Worm (Caenorhabditis elegans): ENCODE results near the gene nhr-52.
"Not testable (repeated sequence)": the region's sequence is repeated elsewhere in the genome, so short reads cannot be mapped to it uniquely, and the experiment has no call there.

The nhr-52 gene

ce11 chrV:15677222-15677621, at the start of gene nhr-52:
Gene nhr-52 (plus strand): TSS chrV:15677522.
- TF ChIP-seq F33H1.4 (GFP tag; IDR thresholded peaks at IDR 0.05) (no peak), madf-10 (tag; optimal IDR thresholded peaks at IDR 0.05) (no peak), ccch-3 (GFP tag; optimal IDR thresholded peaks at IDR 0.05) (no peak), pbrm-1 (GFP tag; IDR thresholded peaks at IDR 0.05) (no peak), hmg-20 (GFP tag; IDR thresholded peaks at IDR 0.05) (no peak), madf-6 (GFP tag; IDR thresholded peaks at IDR 0.05) (no peak), T07F8.4 (tag; optimal IDR thresholded peaks at IDR 0.05) (no peak), Y67H2A.10 (GFP tag; conservative IDR thresholded peaks at IDR 0.05) (no peak), snpc-4 (GFP tag; optimal IDR thresholded peaks at IDR 0.05) (no peak), snpc-4 (tag; optimal IDR thresholded peaks at IDR 0.05) (no peak), gei-17 (GFP tag; optimal IDR thresholded peaks at IDR 0.05) (no peak), zfh-2 (GFP tag; conservative IDR thresholded peaks at IDR 0.05) (no peak), egrh-3 (GFP tag; IDR thresholded peaks at IDR 0.05) (no peak), ceh-58 (GFP tag; IDR thresholded peaks at IDR 0.05) (no peak), dpl-1 (GFP tag; optimal IDR thresholded peaks at IDR 0.05) (no peak), mcd-1 (GFP tag; IDR thresholded peaks at IDR 0.05) (no peak), dox-1 (GFP tag; IDR thresholded peaks at IDR 0.05) (no peak), lin-40 (tag; optimal IDR thresholded peaks at IDR 0.05) (no peak)

DNA sequence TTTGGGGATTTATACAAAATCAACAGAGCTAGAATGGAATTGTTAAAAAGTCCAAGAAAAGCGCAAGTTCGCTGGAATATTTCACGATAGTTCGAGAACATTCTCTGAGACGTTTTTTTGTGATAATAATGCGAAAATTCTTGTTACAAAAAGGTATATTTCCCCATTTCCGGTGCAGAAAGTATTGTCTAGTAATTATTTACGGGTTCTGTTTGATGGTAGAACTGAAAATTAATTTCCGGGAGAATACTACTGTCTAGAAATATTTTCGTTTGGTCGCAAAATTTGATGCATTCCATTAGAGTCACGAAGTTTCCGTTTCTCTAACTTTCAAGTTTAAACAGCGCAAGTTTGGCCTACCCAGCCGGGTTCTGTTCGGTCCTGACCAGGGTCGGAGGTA, 47.8 kb upstream of the nhr-52 start, which contains the start of gene str-248:
Gene str-248 (minus strand): TSS at position 101 of the 400 bp plus-strand sequence.
- no peak for TF ChIP-seq nfya-2 (GFP tag; IDR thresholded peaks at IDR 0.05)

DNA sequence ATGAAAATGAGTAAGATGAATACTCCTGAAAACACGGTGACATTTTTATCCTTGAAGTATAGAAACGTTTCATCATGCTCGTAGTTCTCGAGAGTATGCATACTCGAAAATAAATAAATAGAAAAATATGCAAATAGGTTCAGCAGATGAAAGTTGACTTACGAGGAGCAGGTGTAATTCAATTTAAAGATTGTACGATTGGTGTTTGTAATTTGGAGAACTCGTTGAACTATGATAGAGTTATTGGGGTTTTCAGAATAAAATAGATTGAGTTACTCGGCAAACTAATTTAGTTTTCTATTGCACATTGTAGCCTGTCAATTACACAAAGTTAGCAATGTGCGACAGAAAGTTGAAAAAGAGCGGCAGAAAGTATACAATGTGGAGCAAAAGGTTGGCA, 38.5 kb upstream of the nhr-52 start, which contains the start of gene srz-44:
Gene srz-44 (minus strand): TSS at position 101 of the 400 bp plus-strand sequence.
- TF ChIP-seq cebp-1 (GFP tag; IDR thresholded peaks at IDR 0.05) = no peak
- no peak for TF ChIP-seq cebp-1 (tag; optimal IDR thresholded peaks at IDR 0.05)
- TF ChIP-seq F22D6.2 (tag; optimal IDR thresholded peaks at IDR 0.05) = no peak
- TF ChIP-seq dpl-1 (GFP tag; optimal IDR thresholded peaks at IDR 0.05) = no peak
- TF ChIP-seq F55B11.4 (tag; optimal IDR thresholded peaks at IDR 0.05; ENCODE audit: borderline replicate concordance, insufficient read depth) = no peak
- TF ChIP-seq ceh-40 (GFP tag; IDR thresholded peaks at IDR 0.05) = no peak
- TF ChIP-seq lin-40 (tag; optimal IDR thresholded peaks at IDR 0.05) = no peak
- TF ChIP-seq sptf-2 (GFP tag; optimal IDR thresholded peaks at IDR 0.05) = no peak
- no peak for TF ChIP-seq ztf-6 (GFP tag; IDR thresholded peaks at IDR 0.05)
- TF ChIP-seq attf-5 (GFP tag; optimal IDR thresholded peaks at IDR 0.05) = no peak
- no peak for TF ChIP-seq snpc-4 (GFP tag; optimal IDR thresholded peaks at IDR 0.05)
- no peak for TF ChIP-seq snpc-4 (tag; optimal IDR thresholded peaks at IDR 0.05)
- TF ChIP-seq somi-1 (GFP tag; optimal IDR thresholded peaks at IDR 0.05) = no peak
- no peak for TF ChIP-seq lin-54 (GFP tag; optimal IDR thresholded peaks at IDR 0.05)

DNA sequence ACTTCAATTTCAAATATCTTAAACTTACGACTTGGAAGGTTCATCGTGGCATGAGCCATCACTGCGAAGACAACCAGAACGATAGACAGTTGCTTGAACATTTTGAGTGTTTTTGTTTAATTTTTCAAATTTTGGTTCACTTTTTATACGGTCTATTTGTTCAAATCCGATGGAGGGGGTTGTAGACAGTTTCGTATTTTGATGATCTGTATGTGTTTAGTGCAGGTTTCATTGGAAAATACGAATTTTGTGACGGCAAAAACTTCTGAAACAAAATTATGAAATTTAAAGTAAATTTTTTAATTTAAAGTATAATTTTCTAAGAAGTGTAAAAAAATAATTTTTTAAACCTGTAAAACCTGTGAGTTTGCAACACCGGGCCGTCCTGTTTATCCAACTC, 34.1 kb upstream of the nhr-52 start, which contains the start of gene C55A1.4:
Gene C55A1.4 (minus strand): TSS at position 101 of the 400 bp plus-strand sequence.
- TF ChIP-seq F57A8.1 (GFP tag; optimal IDR thresholded peaks at IDR 0.05); madf-8 (GFP tag; conservative IDR thresholded peaks at IDR 0.05); sea-2 (GFP tag; IDR thresholded peaks at IDR 0.05): not testable (repeated sequence)

- TF ChIP-seq pha-4 (tag; optimal IDR thresholded peaks at IDR 0.05) (no peak), lsl-1 (GFP tag; optimal IDR thresholded peaks at IDR 0.05) (no peak), egl-44 (GFP tag; IDR thresholded peaks at IDR 0.05) (no peak), dox-1 (GFP tag; IDR thresholded peaks at IDR 0.05) (no peak), ceh-91 (GFP tag; IDR thresholded peaks at IDR 0.05) (no peak), egl-18 (GFP tag; IDR thresholded peaks at IDR 0.05) (no peak), bed-1 (GFP tag; IDR thresholded peaks at IDR 0.05) (no peak), attf-6 (GFP tag; IDR thresholded peaks at IDR 0.05) (no peak), efl-1 (GFP tag; optimal IDR thresholded peaks at IDR 0.05) (no peak), lin-40 (tag; optimal IDR thresholded peaks at IDR 0.05) (no peak), lir-1 (GFP tag; conservative IDR thresholded peaks at IDR 0.05) (no peak), cebp-1 (GFP tag; IDR thresholded peaks at IDR 0.05) (no peak), cebp-1 (tag; optimal IDR thresholded peaks at IDR 0.05) (no peak), ztf-6 (GFP tag; IDR thresholded peaks at IDR 0.05) (no peak), lin-35 (GFP tag; optimal IDR thresholded peaks at IDR 0.05) (no peak), zfh-2 (GFP tag; conservative IDR thresholded peaks at IDR 0.05) (no peak)
These were observed 32.7 kb upstream of the nhr-52 start, which contains the start of gene str-23 for ce11 chrV:15644575-15644974. Gene str-23 (plus strand): TSS chrV:15644875.
